Fruit fly (Drosophila melanogaster) whole organism, wandering third instar larva: ENCODE data around the gene Cyp313a3.

Experiments
- Abd-B ChIP-seq: fragments of >200 bp; optimal IDR thresholded peaks from 2 replicates; lab custom pipeline; 2017; ENCODE audit warnings: missing biosample characterization, missing genetic modification characterization
- CG32264 ChIP-seq: fragments of 200-800 bp; sonication (Bioruptor generic); optimal IDR thresholded peaks from 2 replicates; lab custom pipeline; 2016; ENCODE audit warnings: missing biosample characterization, missing genetic modification characterization
- CG9705 ChIP-seq: fragments of 200-800 bp; sonication (Bioruptor generic); optimal IDR thresholded peaks from 2 replicates; lab custom pipeline; 2018; ENCODE audit warnings: missing biosample characterization, mild to moderate bottlenecking, missing genetic modification characterization
- CrebA ChIP-seq: fragments of 200-800 bp; sonication (Bioruptor generic); optimal IDR thresholded peaks from 2 replicates; lab custom pipeline; 2016; ENCODE audit warnings: missing biosample characterization, mild to moderate bottlenecking, missing genetic modification characterization, borderline replicate concordance
- Dfd ChIP-seq: fragments of >200 bp; optimal IDR thresholded peaks from 2 replicates; lab custom pipeline; 2017; ENCODE audit warnings: missing biosample characterization, missing genetic modification characterization
- Dif ChIP-seq: fragments of 200-275, 200-300 bp; sonication (Bioruptor generic); optimal IDR thresholded peaks from 2 replicates; lab custom pipeline; 2018; ENCODE audit warnings: missing biosample characterization, missing genetic modification characterization; ENCODE audit not compliant: partially characterized antibody
- GATAd ChIP-seq: sonication (Bioruptor generic); optimal IDR thresholded peaks from 2 replicates; lab custom pipeline; 2016; ENCODE audit warnings: missing biosample characterization, missing genetic modification characterization
- HLH106 ChIP-seq: fragments of 200-800 bp; optimal IDR thresholded peaks from 3 replicates; lab custom pipeline; 2019; ENCODE audit warnings: missing biosample characterization, mild to moderate bottlenecking, missing genetic modification characterization, moderate library complexity
- Hr78 ChIP-seq: fragments of >200 bp; optimal IDR thresholded peaks from 2 replicates; lab custom pipeline; 2017; ENCODE audit warnings: missing biosample characterization, missing genetic modification characterization
- Hr83 ChIP-seq: fragments of 200-300 bp; sonication (Bioruptor generic); optimal IDR thresholded peaks from 2 replicates; lab custom pipeline; 2016; ENCODE audit warnings: missing biosample characterization, mild to moderate bottlenecking, missing genetic modification characterization, moderate library complexity; ENCODE audit not compliant: poor library complexity, severe bottlenecking
- Jra ChIP-seq: sonication (Bioruptor generic); optimal IDR thresholded peaks from 2 replicates; lab custom pipeline; 2016; ENCODE audit warnings: missing biosample characterization, missing genetic modification characterization
- Mio ChIP-seq: sonication (Bioruptor generic); optimal IDR thresholded peaks from 2 replicates; lab custom pipeline; 2016; ENCODE audit warnings: missing biosample characterization, missing genetic modification characterization
- Myc ChIP-seq: fragments of >200 bp; optimal IDR thresholded peaks from 2 replicates; lab custom pipeline; 2017
- N ChIP-seq: fragments of >200 bp; optimal IDR thresholded peaks from 2 replicates; lab custom pipeline; 2018; ENCODE audit warnings: missing biosample characterization, missing external identifiers, missing genetic modification characterization
- Sp1 ChIP-seq: fragments of 200-800 bp; sonication (Bioruptor generic); optimal IDR thresholded peaks from 3 replicates; lab custom pipeline; 2019; ENCODE audit warnings: missing biosample characterization, mild to moderate bottlenecking, missing genetic modification characterization, moderate library complexity
- br ChIP-seq: fragments of 200-800 bp; sonication (Bioruptor generic); optimal IDR thresholded peaks from 2 replicates; lab custom pipeline; 2016; ENCODE audit warnings: missing biosample characterization, missing genetic modification characterization
- brk ChIP-seq: fragments of 200-800 bp; sonication (Bioruptor generic); optimal IDR thresholded peaks from 2 replicates; lab custom pipeline; 2016; ENCODE audit warnings: missing biosample characterization, mild to moderate bottlenecking, missing genetic modification characterization
- dl ChIP-seq, 2 experiments: fragments of 175-275, 200-275 bp in 1 of 2; fragments of 200-275 bp in 1 of 2; sonication (Bioruptor generic); optimal IDR thresholded peaks; lab custom pipeline; 2018; ENCODE audit warnings: mild to moderate bottlenecking in 2 of 2, missing biosample characterization in 2 of 2, missing genetic modification characterization in 2 of 2, moderate library complexity in 2 of 2; ENCODE audit not compliant: partially characterized antibody in 2 of 2, insufficient read depth in 1 of 2
- dmrt93B ChIP-seq: fragments of 200-800 bp; sonication (Bioruptor generic); optimal IDR thresholded peaks from 2 replicates; lab custom pipeline; 2018; ENCODE audit warnings: missing biosample characterization, mild to moderate bottlenecking, missing genetic modification characterization
- dsf ChIP-seq: sonication (Bioruptor generic); optimal IDR thresholded peaks from 2 replicates; lab custom pipeline; 2016; ENCODE audit warnings: missing biosample characterization, missing genetic modification characterization, borderline replicate concordance
- ey ChIP-seq: fragments of 200-800 bp; sonication (Bioruptor generic); optimal IDR thresholded peaks from 2 replicates; lab custom pipeline; 2016; ENCODE audit warnings: missing biosample characterization, missing genetic modification characterization
- foxo ChIP-seq, 2 experiments: fragments of 200-800 bp; sonication (Bioruptor generic); optimal IDR thresholded peaks; 2 replicates in 1 of 2; 3 replicates in 1 of 2; lab custom pipeline; 2016 to 2017; ENCODE audit warnings: missing biosample characterization in 2 of 2, missing genetic modification characterization in 2 of 2
- h ChIP-seq: fragments of 200-800 bp; sonication (Bioruptor generic); optimal IDR thresholded peaks from 3 replicates; lab custom pipeline; 2016; ENCODE audit warnings: missing biosample characterization, mild to moderate bottlenecking, missing genetic modification characterization
- jim ChIP-seq: fragments of 175-275, 200-325 bp; sonication (Bioruptor generic); optimal IDR thresholded peaks from 2 replicates; lab custom pipeline; 2016; ENCODE audit warnings: missing biosample characterization, mild to moderate bottlenecking, missing genetic modification characterization
- lola ChIP-seq: fragments of >200 bp; optimal IDR thresholded peaks from 2 replicates; lab custom pipeline; 2017; ENCODE audit warnings: missing biosample characterization, missing genetic modification characterization
- pan ChIP-seq: fragments of >200 bp; optimal IDR thresholded peaks from 2 replicates; lab custom pipeline; 2017
- psq ChIP-seq: fragments of 200-800 bp; sonication (Bioruptor generic); optimal IDR thresholded peaks from 3 replicates; lab custom pipeline; 2017; ENCODE audit warnings: missing biosample characterization, mild to moderate bottlenecking, missing genetic modification characterization, moderate library complexity
- rgr ChIP-seq: fragments of 200-800 bp; sonication (Bioruptor generic); optimal IDR thresholded peaks from 3 replicates; lab custom pipeline; 2016; ENCODE audit warnings: missing biosample characterization, mild to moderate bottlenecking, missing genetic modification characterization
- sv ChIP-seq: fragments of 200-800 bp; sonication (Bioruptor generic); optimal IDR thresholded peaks from 3 replicates; lab custom pipeline; 2016; ENCODE audit warnings: missing biosample characterization, missing genetic modification characterization
- tai ChIP-seq: sonication (Bioruptor generic); optimal IDR thresholded peaks from 2 replicates; lab custom pipeline; 2016; ENCODE audit warnings: missing biosample characterization, missing genetic modification characterization
- woc ChIP-seq: sonication (Bioruptor generic); optimal IDR thresholded peaks from 2 replicates; lab custom pipeline; 2016; ENCODE audit warnings: missing biosample characterization, mild to moderate bottlenecking, missing genetic modification characterization

Gene Cyp313a3

dm6 chr3R:12234584-12234983 is 4.5 kb downstream of the Cyp313a3 start, which contains the start of gene Cyp313a5:
Gene Cyp313a5, minus strand, starts transcription at chr3R:12234684.
- TF ChIP-seq Mio (GFP tag; lab: Kevin White, UChicago): no peak
- TF ChIP-seq jim (GFP tag; lab: Kevin White, UChicago): no peak
- TF ChIP-seq GATAd: no peak
- TF ChIP-seq rgr (GFP tag; lab: Kevin White, UChicago): no peak
- TF ChIP-seq woc (GFP tag; lab: Kevin White, UChicago): no peak
- TF ChIP-seq Jra (GFP tag; lab: Kevin White, UChicago): no peak

dm6 chr3R:12232629-12233028 is 6.4 kb downstream of the Cyp313a3 start, which contains the start of gene Pglym87:
Gene Pglym87, minus strand, starts transcription at chr3R:12232729.
- TF ChIP-seq psq (GFP tag; lab: Kevin White, UChicago) (no peak), brk (no peak), HLH106 (no peak), Dif (GFP tag; lab: Kevin White, UChicago) (no peak), lola (no peak), Jra (GFP tag; lab: Kevin White, UChicago) (no peak), rgr (GFP tag; lab: Kevin White, UChicago) (no peak)

- no peak for TF ChIP-seq CG9705 (GFP tag; lab: Kevin White, UChicago)
- no peak for TF ChIP-seq HLH106
- TF ChIP-seq rgr (GFP tag; lab: Kevin White, UChicago): no peak
- no peak for TF ChIP-seq Dfd (GFP tag; lab: Kevin White, UChicago)
- no peak for TF ChIP-seq Sp1 (GFP tag; lab: Kevin White, UChicago)
- TF ChIP-seq CG32264 (GFP tag; lab: Kevin White, UChicago): no peak
- no peak for TF ChIP-seq dl (GFP tag; optimal IDR thresholded peaks at IDR 0.05; lab: Kevin White, UChicago; ENCODE audit: insufficient read depth in 1 of 2, partially characterized antibody in 2 of 2)
- TF ChIP-seq psq (GFP tag; lab: Kevin White, UChicago): no peak
- no peak for TF ChIP-seq Hr78
- no peak for TF ChIP-seq lola
- TF ChIP-seq Abd-B (GFP tag; lab: Kevin White, UChicago): no peak
- TF ChIP-seq br (GFP tag; lab: Kevin White, UChicago): no peak
- no peak for TF ChIP-seq sv
- no peak for TF ChIP-seq foxo (GFP tag; optimal IDR thresholded peaks at IDR 0.05; lab: Kevin White, UChicago)
- no peak for TF ChIP-seq pan (lab: Kevin White, UChicago)
- TF ChIP-seq woc (GFP tag; lab: Kevin White, UChicago): no peak
- no peak for TF ChIP-seq N
Measured at dm6 chr3R:12229113-12229512, 10.0 kb downstream of the Cyp313a3 start, which contains the start of gene CG3916. Gene CG3916, plus strand, starts transcription at chr3R:12229413.

dm6 chr3R:12226239-12226638 is 12.8 kb downstream of the Cyp313a3 start, which contains the start of gene CG12256:
Gene CG12256, minus strand, starts transcription at chr3R:12226339.
- TF ChIP-seq CG32264 (GFP tag; lab: Kevin White, UChicago) (no peak), Jra (GFP tag; lab: Kevin White, UChicago) (no peak), Sp1 (GFP tag; lab: Kevin White, UChicago) (no peak), h (no peak), tai (GFP tag; lab: Kevin White, UChicago) (no peak), pan (lab: Kevin White, UChicago) (no peak), HLH106 (no peak), Hr83 (GFP tag; lab: Kevin White, UChicago) (no peak), dmrt93B (GFP tag; lab: Kevin White, UChicago) (no peak), psq (GFP tag; lab: Kevin White, UChicago) (no peak)

- TF ChIP-seq woc (GFP tag; lab: Kevin White, UChicago) (no peak), CG9705 (GFP tag; lab: Kevin White, UChicago) (no peak), Jra (GFP tag; lab: Kevin White, UChicago) (no peak), br (GFP tag; lab: Kevin White, UChicago) (no peak), tai (GFP tag; lab: Kevin White, UChicago) (no peak), dsf (GFP tag; lab: Kevin White, UChicago) (no peak), dl (GFP tag; optimal IDR thresholded peaks at IDR 0.05; lab: Kevin White, UChicago; ENCODE audit: insufficient read depth in 1 of 2, partially characterized antibody in 2 of 2) (no peak), GATAd (no peak), sv (no peak), Myc (lab: Kevin White, UChicago) (no peak), CrebA (GFP tag; lab: Kevin White, UChicago) (no peak), ey (GFP tag; lab: Kevin White, UChicago) (no peak), N (no peak), jim (GFP tag; lab: Kevin White, UChicago) (no peak), psq (GFP tag; lab: Kevin White, UChicago) (no peak), Dif (GFP tag; lab: Kevin White, UChicago) (no peak)
Measured at dm6 chr3R:12224919-12225318, 14.1 kb downstream of the Cyp313a3 start, which contains the start of gene CG17404. Gene CG17404, minus strand, starts transcription at chr3R:12225019.
